Worm (Caenorhabditis elegans) whole organism, mixed stage, embryonic: Measurements from ENCODE around the gene phy-2.

Experiments used
- M03D4.4 ChIP-seq: sonication (generic microtip); optimal IDR thresholded peaks from 2 replicates; lab custom pipeline; 2017; ENCODE audit warnings: mild to moderate bottlenecking, missing genetic modification characterization, missing compliant biosample characterization
- bed-3 ChIP-seq: fragments of 200-800 bp; sonication (Bioruptor generic); optimal IDR thresholded peaks from 3 replicates; lab custom pipeline; 2018; ENCODE audit warnings: mild to moderate bottlenecking, missing genetic modification characterization, moderate library complexity, missing compliant biosample characterization
- blmp-1 ChIP-seq: fragments of 150-350 bp; optimal IDR thresholded peaks from 2 replicates; lab custom pipeline; 2014; ENCODE audit warnings: missing biosample characterization, missing genetic modification characterization
- ceh-39 ChIP-seq: fragments of 150-350 bp; optimal IDR thresholded peaks from 2 replicates; lab custom pipeline; 2014; ENCODE audit warnings: missing biosample characterization, missing genetic modification characterization
- ceh-43 ChIP-seq: fragments of 200-800 bp; sonication (Bioruptor generic); optimal IDR thresholded peaks from 2 replicates; lab custom pipeline; 2018; ENCODE audit warnings: mild to moderate bottlenecking, missing genetic modification characterization, moderate library complexity, missing compliant biosample characterization
- ceh-83 ChIP-seq: fragments of 200-800 bp; sonication (Bioruptor generic); optimal IDR thresholded peaks from 2 replicates; lab custom pipeline; 2018; ENCODE audit warnings: mild to moderate bottlenecking, missing genetic modification characterization, missing compliant biosample characterization
- ces-1 ChIP-seq: fragments of 150-350 bp; optimal IDR thresholded peaks from 2 replicates; lab custom pipeline; 2014; ENCODE audit warnings: missing biosample characterization, missing genetic modification reagents, missing genetic modification characterization
- elt-1 ChIP-seq: sonication (generic microtip); optimal IDR thresholded peaks from 2 replicates; lab custom pipeline; 2017; ENCODE audit warnings: missing genetic modification characterization, mild to moderate bottlenecking, missing compliant biosample characterization, antibody characterized with exemption, moderate library complexity, borderline replicate concordance; ENCODE audit not compliant: insufficient read depth
- elt-3 ChIP-seq: fragments of 150-350 bp; optimal IDR thresholded peaks from 2 replicates; lab custom pipeline; 2014; ENCODE audit warnings: missing biosample characterization, missing genetic modification characterization
- flh-1 ChIP-seq: fragments of 200-800 bp; sonication (Bioruptor generic); optimal IDR thresholded peaks from 2 replicates; lab custom pipeline; 2018; ENCODE audit warnings: mild to moderate bottlenecking, missing genetic modification characterization, moderate library complexity, missing compliant biosample characterization
- ham-2 ChIP-seq: fragments of 200-800 bp; sonication (Bioruptor generic); optimal IDR thresholded peaks from 2 replicates; lab custom pipeline; 2018; ENCODE audit warnings: mild to moderate bottlenecking, missing genetic modification characterization, missing compliant biosample characterization
- hlh-1 ChIP-seq: fragments of 150-350 bp; optimal IDR thresholded peaks from 2 replicates; lab custom pipeline; 2014; ENCODE audit warnings: missing biosample characterization, missing genetic modification reagents, missing genetic modification characterization
- lin-32 ChIP-seq: fragments of 200-800 bp; sonication (Bioruptor generic); optimal IDR thresholded peaks from 2 replicates; lab custom pipeline; 2018; ENCODE audit warnings: mild to moderate bottlenecking, missing genetic modification characterization, missing compliant biosample characterization
- lsy-2 ChIP-seq: fragments of 150-350 bp; optimal IDR thresholded peaks from 2 replicates; lab custom pipeline; 2014; ENCODE audit warnings: missing biosample characterization, missing genetic modification characterization
- mab-5 ChIP-seq: fragments of 150-350 bp; optimal IDR thresholded peaks from 2 replicates; lab custom pipeline; 2014; ENCODE audit warnings: missing biosample characterization, missing genetic modification characterization
- mep-1 ChIP-seq: fragments of 150-350 bp; optimal IDR thresholded peaks from 2 replicates; lab custom pipeline; 2017; ENCODE audit warnings: missing biosample characterization, missing genetic modification reagents, missing genetic modification characterization, inconsistent platforms
- mls-2 ChIP-seq: sonication (generic microtip); optimal IDR thresholded peaks from 2 replicates; lab custom pipeline; 2016; ENCODE audit warnings: mild to moderate bottlenecking, missing genetic modification characterization, moderate library complexity, missing compliant biosample characterization
- nhr-12 ChIP-seq: fragments of 150-350 bp; optimal IDR thresholded peaks from 2 replicates; lab custom pipeline; 2014; ENCODE audit warnings: missing biosample characterization, missing genetic modification characterization
- nhr-2 ChIP-seq: fragments of 150-350 bp; optimal IDR thresholded peaks from 2 replicates; lab custom pipeline; 2014; ENCODE audit warnings: missing biosample characterization, missing genetic modification characterization
- nhr-237 ChIP-seq: fragments of 150-350 bp; optimal IDR thresholded peaks from 2 replicates; lab custom pipeline; 2014; ENCODE audit warnings: missing biosample characterization, missing genetic modification characterization
- nhr-28 ChIP-seq: fragments of 150-350 bp; optimal IDR thresholded peaks from 2 replicates; lab custom pipeline; 2014; ENCODE audit warnings: missing biosample characterization, missing genetic modification characterization
- nhr-76 ChIP-seq: sonication (generic microtip); optimal IDR thresholded peaks from 2 replicates; lab custom pipeline; 2017; ENCODE audit warnings: missing biosample characterization, missing genetic modification characterization
- pha-4 ChIP-seq: fragments of 150-350 bp; optimal IDR thresholded peaks from 2 replicates; lab custom pipeline; 2018; ENCODE audit warnings: missing biosample characterization, missing genetic modification reagents, missing genetic modification characterization
- sem-2 ChIP-seq: fragments of 200-800 bp; sonication (Bioruptor generic); optimal IDR thresholded peaks from 2 replicates; lab custom pipeline; 2018; ENCODE audit warnings: mild to moderate bottlenecking, missing genetic modification characterization, missing compliant biosample characterization
- snpc-4 ChIP-seq: fragments of 150-350 bp; optimal IDR thresholded peaks from 2 replicates; lab custom pipeline; 2014; ENCODE audit warnings: missing biosample characterization, missing genetic modification characterization
- sptf-1 ChIP-seq: sonication (generic microtip); optimal IDR thresholded peaks from 2 replicates; lab custom pipeline; 2017; ENCODE audit warnings: mild to moderate bottlenecking, missing genetic modification characterization, moderate library complexity, missing compliant biosample characterization
- tbx-8 ChIP-seq: fragments of 200-800 bp; sonication (Bioruptor generic); optimal IDR thresholded peaks from 2 replicates; lab custom pipeline; 2018; ENCODE audit warnings: mild to moderate bottlenecking, missing genetic modification characterization, moderate library complexity, missing compliant biosample characterization
- unc-39 ChIP-seq: fragments of 150-350 bp; optimal IDR thresholded peaks from 2 replicates; lab custom pipeline; 2014; ENCODE audit warnings: missing biosample characterization, missing genetic modification characterization
- unc-62 ChIP-seq: fragments of 150-350 bp; optimal IDR thresholded peaks from 2 replicates; lab custom pipeline; 2014; ENCODE audit warnings: missing biosample characterization, missing genetic modification reagents, missing genetic modification characterization
- zip-8 ChIP-seq: fragments of 150-350 bp; optimal IDR thresholded peaks from 2 replicates; lab custom pipeline; 2014; ENCODE audit warnings: missing biosample characterization, missing genetic modification characterization
- ztf-11 ChIP-seq: fragments of 150-350 bp; optimal IDR thresholded peaks from 2 replicates; lab custom pipeline; 2014; ENCODE audit warnings: missing biosample characterization, missing genetic modification characterization

The phy-2 gene

ce11 chrIV:12203968-12204367, 11.8 kb downstream of the phy-2 start:
- TF ChIP-seq elt-1 (tag; lab: Kevin White, UChicago) (no peak), sptf-1 (no peak), elt-3 (no peak), zip-8 (tag; lab: Kevin White, UChicago) (no peak), M03D4.4 (tag; lab: Kevin White, UChicago) (no peak), ces-1 (GFP tag; lab: Kevin White, UChicago) (no peak), ceh-43 (GFP tag; lab: Kevin White, UChicago) (no peak), sem-2 (no peak), bed-3 (GFP tag; lab: Kevin White, UChicago) (no peak), snpc-4 (tag; lab: Kevin White, UChicago) (no peak), blmp-1 (tag; lab: Kevin White, UChicago) (no peak), nhr-237 (tag; lab: Kevin White, UChicago) (no peak), nhr-2 (tag; lab: Kevin White, UChicago) (no peak)
- TF ChIP-seq, all 35 proteins: peak for 0

DNA sequence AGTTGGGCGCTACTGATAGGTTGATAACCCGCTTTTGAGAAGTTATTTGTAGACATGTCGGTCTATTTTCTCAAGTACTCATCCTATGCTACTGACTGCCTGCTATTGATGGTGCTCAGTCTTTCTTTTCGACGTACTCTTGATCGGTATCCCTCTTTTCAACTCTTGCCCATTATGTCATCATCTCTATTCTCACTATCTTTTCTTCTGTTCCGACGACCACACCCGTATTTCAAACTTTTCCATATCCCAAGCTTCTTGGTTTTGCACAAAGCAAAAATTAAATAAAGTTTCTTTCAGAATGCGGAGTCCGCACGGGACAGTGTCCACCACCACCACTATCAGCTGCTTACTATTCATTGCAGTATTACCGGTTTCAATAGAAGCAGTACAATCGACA, 12.8 kb downstream of the phy-2 start, which contains the start of gene F35G2.1:
Gene F35G2.1 (plus strand): TSS at position 301 of the 400 bp plus-strand sequence.
- no peak for TF ChIP-seq ceh-43 (GFP tag; lab: Kevin White, UChicago)
- TF ChIP-seq mab-5 (tag; lab: Kevin White, UChicago), result no peak
- TF ChIP-seq ceh-83, result no peak
- no peak for TF ChIP-seq ztf-11 (tag; lab: Kevin White, UChicago)
- TF ChIP-seq lin-32 (GFP tag; lab: Kevin White, UChicago), result no peak
- no peak for TF ChIP-seq nhr-76
- no peak for TF ChIP-seq bed-3 (GFP tag; lab: Kevin White, UChicago)
- TF ChIP-seq ham-2 (GFP tag; lab: Kevin White, UChicago), result no peak
- no peak for TF ChIP-seq flh-1 (GFP tag; lab: Kevin White, UChicago)
- no peak for TF ChIP-seq nhr-28 (tag; lab: Kevin White, UChicago)
- no peak for TF ChIP-seq unc-39 (tag; lab: Kevin White, UChicago)
- TF ChIP-seq nhr-12, result no peak
- TF ChIP-seq M03D4.4 (tag; lab: Kevin White, UChicago), result no peak
- no peak for TF ChIP-seq elt-1 (tag; lab: Kevin White, UChicago)
- no peak for TF ChIP-seq unc-62 (GFP tag; lab: Kevin White, UChicago)
- TF ChIP-seq mep-1 (tag; lab: Kevin White, UChicago), result no peak
- no peak for TF ChIP-seq nhr-2 (tag; lab: Kevin White, UChicago)
- no peak for TF ChIP-seq pha-4 (tag; lab: Kevin White, UChicago)
- TF ChIP-seq ces-1 (GFP tag; lab: Kevin White, UChicago), result no peak
- no peak for TF ChIP-seq ceh-39 (tag; lab: Kevin White, UChicago)

ce11 chrIV:12202000-12202399, 13.8 kb downstream of the phy-2 start:
- no peak for TF ChIP-seq pha-4 (tag; lab: Kevin White, UChicago)
- TF ChIP-seq hlh-1 (tag; lab: Kevin White, UChicago), result no peak
- TF ChIP-seq flh-1 (GFP tag; lab: Kevin White, UChicago), result no peak
- no peak for TF ChIP-seq lsy-2
- TF ChIP-seq ztf-11 (tag; lab: Kevin White, UChicago), result no peak

- TF ChIP-seq ham-2 (GFP tag; lab: Kevin White, UChicago) (no peak), blmp-1 (tag; lab: Kevin White, UChicago) (no peak), tbx-8 (GFP tag; lab: Kevin White, UChicago) (no peak), ces-1 (GFP tag; lab: Kevin White, UChicago) (no peak)
- TF ChIP-seq, all 35 proteins: peak for 0
These were observed 15.0 kb downstream of the phy-2 start for ce11 chrIV:12200812-12201211.

DNA sequence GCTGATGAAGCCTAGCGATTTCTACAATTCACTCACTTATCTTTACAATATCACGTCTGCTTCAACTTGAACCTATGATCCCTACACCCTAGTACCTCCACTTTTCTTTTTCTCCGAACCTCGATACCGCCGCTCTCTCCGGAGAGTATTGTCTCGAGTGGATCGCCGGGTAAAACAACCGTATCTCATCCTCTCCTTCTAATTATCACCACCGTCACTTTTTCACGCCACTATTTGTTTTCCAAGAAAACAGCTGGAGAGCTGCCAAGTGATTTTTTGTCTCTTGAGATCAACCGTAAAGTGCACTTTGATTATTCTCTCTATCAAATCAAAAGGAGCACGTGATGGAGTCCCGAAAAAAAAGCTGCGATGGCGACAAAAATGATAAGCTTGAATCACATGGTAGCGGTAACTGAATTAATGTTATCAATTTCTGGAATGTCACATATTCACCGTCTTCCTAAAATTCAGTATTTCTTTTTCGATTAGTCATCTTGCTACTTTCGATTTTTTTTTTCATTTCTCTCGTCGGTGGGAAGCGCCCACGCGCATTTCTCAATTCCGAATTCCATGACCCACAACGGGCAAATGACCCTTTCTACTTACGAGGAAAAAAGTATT, 16.1 kb downstream of the phy-2 start:
- TF ChIP-seq unc-39 (tag; lab: Kevin White, UChicago) (no peak), mls-2 (tag; lab: Kevin White, UChicago) (no peak)
